Fruit fly (Drosophila melanogaster): Measurements from ENCODE around the gene Zcchc7.

- TF ChIP-seq CG9948 (tag; optimal IDR thresholded peaks at IDR 0.05), result no peak
- no peak for TF ChIP-seq Snoo (tag; optimal IDR thresholded peaks at IDR 0.05)
- no peak for TF ChIP-seq CG13204 (GFP tag; optimal IDR thresholded peaks at IDR 0.05)
- no peak for TF ChIP-seq CG34367 (tag; optimal IDR thresholded peaks at IDR 0.05)
- no peak for TF ChIP-seq CG14655 (GFP tag; optimal IDR thresholded peaks at IDR 0.05)
- TF ChIP-seq CG12605 (GFP tag; IDR thresholded peaks at IDR 0.05), result no peak
- TF ChIP-seq rn (GFP tag; IDR thresholded peaks at IDR 0.05), result no peak
- no peak for TF ChIP-seq fd96Ca (GFP tag; IDR thresholded peaks at IDR 0.05)
- no peak for TF ChIP-seq CG17806 (tag; optimal IDR thresholded peaks at IDR 0.05)
- no peak for TF ChIP-seq CG4496 (GFP tag; IDR thresholded peaks at IDR 0.05)
- TF ChIP-seq CG8301 (tag; optimal IDR thresholded peaks at IDR 0.05), result no peak
Measured at dm6 chr3L:16860322-16860721, 15.1 kb downstream of the Zcchc7 start, which contains the start of gene CG13029.

Data from whole organism, pupa.